Fruit fly (Drosophila melanogaster) whole organism, embryonic: ENCODE results near the gene lute.

Experiments used
- Adf1 ChIP-seq: fragments of 200-800 bp; sonication (Bioruptor generic); IDR thresholded peaks from 2 replicates; pipeline ENCODE4 v1.3.6; 2022; ENCODE audit warnings: missing biosample characterization, missing genetic modification characterization
- CG10147 ChIP-seq: fragments of 200-800 bp; sonication (Bioruptor generic); optimal IDR thresholded peaks from 2 replicates; lab custom pipeline; 2019; ENCODE audit warnings: missing biosample characterization, mild to moderate bottlenecking, missing genetic modification characterization, moderate library complexity
- CG10979 ChIP-seq: fragments of 200-800 bp; sonication (Bioruptor generic); optimal IDR thresholded peaks from 2 replicates; lab custom pipeline; 2018; ENCODE audit warnings: missing biosample characterization, mild to moderate bottlenecking, missing genetic modification characterization, moderate library complexity
- CG11247 ChIP-seq: fragments of 200-800 bp; sonication (Bioruptor generic); IDR thresholded peaks from 2 replicates; pipeline ENCODE4 v1.3.6; 2022; ENCODE audit warnings: missing biosample characterization, missing genetic modification characterization
- CG11504 ChIP-seq: fragments of 200-800 bp; sonication (Bioruptor generic); optimal IDR thresholded peaks from 3 replicates; lab custom pipeline; 2019; ENCODE audit warnings: missing biosample characterization, mild to moderate bottlenecking, missing genetic modification characterization, moderate library complexity
- CG1233 ChIP-seq: fragments of 200-800 bp; sonication (Bioruptor generic); optimal IDR thresholded peaks from 4 replicates; lab custom pipeline; 2018; ENCODE audit warnings: missing biosample characterization, mild to moderate bottlenecking, missing genetic modification characterization
- CG13287 ChIP-seq: fragments of 200-800 bp; sonication (Bioruptor generic); IDR thresholded peaks from 2 replicates; pipeline ENCODE4 v1.3.6; 2022; ENCODE audit warnings: missing biosample characterization, missing genetic modification characterization; ENCODE audit not compliant: partially characterized antibody
- CG13296 ChIP-seq: fragments of 200-800 bp; sonication (Bioruptor generic); optimal IDR thresholded peaks from 3 replicates; lab custom pipeline; 2018; ENCODE audit warnings: missing biosample characterization, mild to moderate bottlenecking, missing genetic modification characterization
- CG13424 ChIP-seq: fragments of 200-800 bp; sonication (Bioruptor generic); optimal IDR thresholded peaks from 2 replicates; lab custom pipeline; 2019; ENCODE audit warnings: missing biosample characterization, mild to moderate bottlenecking, missing genetic modification characterization, moderate library complexity
- CG13894 ChIP-seq: fragments of 200-800 bp; sonication (Bioruptor generic); optimal IDR thresholded peaks from 3 replicates; lab custom pipeline; 2018; ENCODE audit warnings: missing biosample characterization, mild to moderate bottlenecking, missing genetic modification characterization, moderate library complexity
- CG15514 ChIP-seq: fragments of 200-800 bp; sonication (Bioruptor generic); optimal IDR thresholded peaks from 3 replicates; lab custom pipeline; 2017; ENCODE audit warnings: missing biosample characterization, missing genetic modification characterization, mild to moderate bottlenecking, moderate library complexity, missing genetic modification reagents
- CG16863 ChIP-seq: fragments of 200-800 bp; sonication (Bioruptor generic); optimal IDR thresholded peaks from 3 replicates; lab custom pipeline; 2016; ENCODE audit warnings: missing biosample characterization, missing genetic modification characterization
- CG18011 ChIP-seq: fragments of 200-800 bp; sonication (Bioruptor generic); optimal IDR thresholded peaks from 2 replicates; lab custom pipeline; 2017; ENCODE audit warnings: missing biosample characterization, missing genetic modification characterization, mild to moderate bottlenecking, moderate library complexity, missing genotype
- CG18262 ChIP-seq: fragments of 200-800 bp; optimal IDR thresholded peaks from 3 replicates; lab custom pipeline; 2019; ENCODE audit warnings: missing biosample characterization, mild to moderate bottlenecking, missing genetic modification characterization, moderate library complexity
- CG18599 ChIP-seq: fragments of 200-800 bp; sonication (Bioruptor generic); optimal IDR thresholded peaks from 3 replicates; lab custom pipeline; 2017; ENCODE audit warnings: missing biosample characterization, missing genetic modification characterization, mild to moderate bottlenecking, moderate library complexity, missing genetic modification reagents
- CG2120 ChIP-seq: fragments of 200-800 bp; sonication (Bioruptor generic); optimal IDR thresholded peaks from 3 replicates; lab custom pipeline; 2016; ENCODE audit warnings: missing biosample characterization, missing genetic modification characterization
- CG31365 ChIP-seq: fragments of 200-800 bp; sonication (Bioruptor generic); optimal IDR thresholded peaks from 2 replicates; lab custom pipeline; 2018; ENCODE audit warnings: missing biosample characterization, mild to moderate bottlenecking, missing genetic modification characterization
- CG34224 ChIP-seq: fragments of 200-800 bp; sonication (Bioruptor generic); IDR thresholded peaks from 3 replicates; pipeline ENCODE4 v1.3.6; 2022; ENCODE audit warnings: missing biosample characterization, missing genetic modification characterization; ENCODE audit not compliant: partially characterized antibody
- CG3726 ChIP-seq: fragments of 200-800 bp; sonication (Bioruptor generic); IDR thresholded peaks from 3 replicates; pipeline ENCODE4, ENCODE4 v1.3.6; 2022; ENCODE audit warnings: missing biosample characterization, missing genetic modification characterization
- CG5180 ChIP-seq: fragments of 200-800 bp; sonication (Bioruptor generic); optimal IDR thresholded peaks from 3 replicates; lab custom pipeline; 2017; ENCODE audit warnings: missing biosample characterization, missing genetic modification characterization, mild to moderate bottlenecking, moderate library complexity, missing genetic modification reagents
- CG6654 ChIP-seq: fragments of 200-800 bp; sonication (Bioruptor generic); optimal IDR thresholded peaks from 2 replicates; lab custom pipeline; 2017; ENCODE audit warnings: missing biosample characterization, mild to moderate bottlenecking, missing genetic modification characterization
- CG8089 ChIP-seq: fragments of 200-800 bp; sonication (Bioruptor generic); optimal IDR thresholded peaks from 3 replicates; lab custom pipeline; 2016; ENCODE audit warnings: missing biosample characterization, missing genetic modification characterization
- CG8924 ChIP-seq: fragments of 200-800 bp; optimal IDR thresholded peaks from 3 replicates; lab custom pipeline; 2019; ENCODE audit warnings: missing biosample characterization, mild to moderate bottlenecking, missing genetic modification characterization, moderate library complexity
- CG9609 ChIP-seq: fragments of 200-800 bp; sonication (Bioruptor generic); optimal IDR thresholded peaks from 3 replicates; lab custom pipeline; 2016; ENCODE audit warnings: missing biosample characterization, missing genetic modification characterization
- D19A ChIP-seq: fragments of 200-800 bp; optimal IDR thresholded peaks from 3 replicates; lab custom pipeline; 2019; ENCODE audit warnings: missing biosample characterization, mild to moderate bottlenecking, missing genetic modification characterization, moderate library complexity
- Dp ChIP-seq: fragments of 200-800 bp; sonication (Bioruptor generic); optimal IDR thresholded peaks from 2 replicates; lab custom pipeline; 2018; ENCODE audit warnings: missing biosample characterization, mild to moderate bottlenecking, missing genetic modification characterization, moderate library complexity
- Elba2 ChIP-seq: fragments of 200-800 bp; sonication (Bioruptor generic); optimal IDR thresholded peaks from 3 replicates; lab custom pipeline; 2016; ENCODE audit warnings: missing biosample characterization, missing genetic modification characterization
- Hey ChIP-seq: fragments of 200-800 bp; sonication (Bioruptor generic); optimal IDR thresholded peaks from 3 replicates; lab custom pipeline; 2018; ENCODE audit warnings: missing biosample characterization, mild to moderate bottlenecking, missing genetic modification characterization
- NC2β ChIP-seq: fragments of 200-800 bp; sonication (Bioruptor generic); optimal IDR thresholded peaks from 2 replicates; lab custom pipeline; 2016; ENCODE audit warnings: missing biosample characterization, missing genetic modification characterization
- aop ChIP-seq: fragments of 200-800 bp; sonication (Bioruptor generic); IDR thresholded peaks from 2 replicates; pipeline ENCODE4 v1.3.6; 2022; ENCODE audit warnings: missing biosample characterization, missing genetic modification characterization
- ap ChIP-seq: fragments of 200-800 bp; sonication (Bioruptor generic); IDR thresholded peaks from 2 replicates; pipeline ENCODE4 v1.3.6; 2022; ENCODE audit warnings: missing biosample characterization, missing genetic modification characterization
- ash1 ChIP-seq: fragments of 200-800 bp; sonication (Bioruptor generic); optimal IDR thresholded peaks from 2 replicates; lab custom pipeline; 2018; ENCODE audit warnings: missing biosample characterization, mild to moderate bottlenecking, missing genetic modification characterization
- br ChIP-seq: fragments of >200 bp; optimal IDR thresholded peaks from 2 replicates; lab custom pipeline; 2017
- cad ChIP-seq: fragments of >200 bp; optimal IDR thresholded peaks from 2 replicates; lab custom pipeline; 2017; ENCODE audit warnings: missing biosample characterization, missing genetic modification characterization
- chm ChIP-seq: fragments of 200-800 bp; sonication (Bioruptor generic); IDR thresholded peaks from 2 replicates; pipeline ENCODE4 v1.3.6; 2022; ENCODE audit warnings: missing biosample characterization, missing genetic modification characterization
- dpn ChIP-seq, 2 experiments: fragments of 200-800 bp; sonication (Bioruptor generic); optimal IDR thresholded peaks; 3 replicates each; lab custom pipeline; 2016; ENCODE audit warnings: missing biosample characterization in 2 of 2, missing genetic modification characterization in 2 of 2
- dysf ChIP-seq: fragments of 200-800 bp; sonication (Bioruptor generic); IDR thresholded peaks from 3 replicates; pipeline ENCODE4 v1.3.6; 2022; ENCODE audit warnings: missing biosample characterization, missing genetic modification characterization
- fd3F ChIP-seq: fragments of 200-800 bp; sonication (Bioruptor generic); optimal IDR thresholded peaks from 2 replicates; lab custom pipeline; 2018; ENCODE audit warnings: missing biosample characterization, mild to moderate bottlenecking, missing genetic modification characterization, moderate library complexity
- gsb-n ChIP-seq: fragments of 200-800 bp; sonication (Bioruptor generic); optimal IDR thresholded peaks from 3 replicates; lab custom pipeline; 2018; ENCODE audit warnings: missing biosample characterization, mild to moderate bottlenecking, missing genetic modification characterization
- inv ChIP-seq: fragments of 200-800 bp; sonication (Bioruptor generic); IDR thresholded peaks from 2 replicates; pipeline ENCODE4 v1.3.6; 2022; ENCODE audit warnings: missing biosample characterization, missing genetic modification characterization; ENCODE audit not compliant: partially characterized antibody
- pb ChIP-seq: fragments of 200-800 bp; sonication (Bioruptor generic); optimal IDR thresholded peaks from 3 replicates; lab custom pipeline; 2016; ENCODE audit warnings: missing biosample characterization, missing genetic modification characterization
- phol ChIP-seq: fragments of 200-800 bp; sonication (Bioruptor generic); optimal IDR thresholded peaks from 3 replicates; lab custom pipeline; 2018; ENCODE audit warnings: missing biosample characterization, mild to moderate bottlenecking, missing genetic modification characterization, moderate library complexity
- pita ChIP-seq: fragments of 200-800 bp; sonication (Bioruptor generic); optimal IDR thresholded peaks from 2 replicates; lab custom pipeline; 2017; ENCODE audit warnings: missing biosample characterization, mild to moderate bottlenecking, missing genetic modification characterization
- pros ChIP-seq: fragments of 200-800 bp; sonication (Bioruptor generic); optimal IDR thresholded peaks from 3 replicates; lab custom pipeline; 2019; ENCODE audit warnings: missing biosample characterization, mild to moderate bottlenecking, missing genetic modification characterization, moderate library complexity
- psq ChIP-seq: fragments of 200-800 bp; sonication (Bioruptor generic); optimal IDR thresholded peaks from 2 replicates; lab custom pipeline; 2017; ENCODE audit warnings: missing biosample characterization, missing genetic modification characterization
- sna ChIP-seq: fragments of 200-800 bp; sonication (Bioruptor generic); IDR thresholded peaks from 2 replicates; pipeline ENCODE4 v1.3.6; 2022; ENCODE audit warnings: missing biosample characterization, missing genetic modification characterization; ENCODE audit not compliant: partially characterized antibody
- tll ChIP-seq, 2 experiments: fragments of 200-800 bp in 1 of 2; fragments of >200 bp in 1 of 2; sonication (Bioruptor generic) in 1 of 2; optimal IDR thresholded peaks; 2 replicates each; lab custom pipeline; 2017 to 2019; ENCODE audit warnings: missing biosample characterization in 2 of 2, missing genetic modification characterization in 2 of 2, mild to moderate bottlenecking in 1 of 2, moderate library complexity in 1 of 2
- tx ChIP-seq: fragments of 200-800 bp; sonication (Bioruptor generic); optimal IDR thresholded peaks from 2 replicates; lab custom pipeline; 2016; ENCODE audit warnings: missing biosample characterization, missing genetic modification characterization
- unc-4 ChIP-seq: fragments of 200-800 bp; sonication (Bioruptor generic); IDR thresholded peaks from 2 replicates; pipeline ENCODE4 v1.3.6; 2022; ENCODE audit warnings: missing biosample characterization, missing genetic modification characterization; ENCODE audit not compliant: partially characterized antibody

The lute gene

DNA sequence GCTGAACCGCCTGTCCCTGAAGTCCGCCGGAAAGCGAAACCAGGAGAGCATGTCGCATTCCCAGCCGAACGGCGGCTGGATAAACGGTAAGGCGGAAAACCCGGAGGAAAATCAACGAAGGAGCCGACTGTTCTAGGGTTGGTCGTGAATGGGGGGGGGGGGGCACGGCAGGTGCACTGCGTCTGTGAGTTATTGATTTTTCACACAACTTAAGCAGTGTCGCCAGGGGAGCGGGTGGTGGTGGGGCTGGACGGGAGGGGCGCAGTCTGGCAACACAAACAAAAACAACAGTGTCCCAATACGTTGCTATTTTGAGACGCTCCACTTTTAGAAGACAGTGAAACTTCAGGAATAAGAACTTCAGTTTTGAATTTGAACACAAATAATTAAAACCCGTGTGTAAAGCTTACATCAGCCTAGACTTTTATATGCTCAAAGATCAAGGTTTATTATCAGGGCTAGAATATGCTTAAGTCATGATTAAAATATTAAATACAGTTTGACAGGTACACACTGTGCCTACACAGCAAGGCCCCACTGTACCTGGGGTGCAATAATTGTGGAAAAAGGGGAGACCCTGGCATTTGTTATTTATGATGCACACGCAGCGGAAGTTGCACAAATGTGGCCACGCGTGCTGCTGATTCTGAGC is 6.5 kb downstream of the lute start (continued):
- TF ChIP-seq CG15514 (GFP tag; lab: Kevin White, UChicago) (no peak), Dp (no peak), CG31365 (no peak), CG13296 (GFP tag; lab: Kevin White, UChicago) (peak; percentile 1), cad (GFP tag; lab: Kevin White, UChicago) (no peak), CG13287 (no peak), CG10147 (GFP tag; lab: Kevin White, UChicago) (peak; percentile 45), CG11504 (tag; lab: Kevin White, UChicago) (peak; percentile 85), CG3726 (GFP tag; lab: Robert Waterston, UW) (no peak), CG16863 (peak; percentile 36), dysf (peak; percentile 65), CG13894 (tag; lab: Kevin White, UChicago) (no peak), br (lab: Kevin White, UChicago) (no peak), CG2120 (GFP tag; lab: Kevin White, UChicago) (peak; percentile 30), CG8089 (GFP tag; lab: Kevin White, UChicago) (peak; percentile 37), CG5180 (peak; percentile 24), CG13424 (tag; lab: Kevin White, UChicago) (peak; percentile 75), CG1233 (peak; percentile 56), phol (tag; lab: Kevin White, UChicago) (peak; percentile 84), inv (no peak), tll (GFP tag; optimal IDR thresholded peaks at IDR 0.05; lab: Kevin White, UChicago) (no peak), CG18599 (GFP tag; lab: Kevin White, UChicago) (peak; percentile 73), unc-4 (GFP tag; lab: Robert Waterston, UW) (no peak), Elba2 (GFP tag; lab: Kevin White, UChicago) (no peak), pita (GFP tag; lab: Kevin White, UChicago) (no peak), sna (no peak), gsb-n (tag; lab: Kevin White, UChicago) (peak; percentile 57), CG34224 (no peak), Adf1 (GFP tag; lab: Robert Waterston, UW) (no peak), psq (GFP tag; lab: Kevin White, UChicago) (no peak), CG10979 (tag; lab: Kevin White, UChicago) (peak; percentile 80), tx (GFP tag; lab: Kevin White, UChicago) (no peak), dpn (GFP tag; optimal IDR thresholded peaks at IDR 0.05; lab: Kevin White, UChicago) (peak; percentile 6 to 64), pros (GFP tag; lab: Kevin White, UChicago) (no peak), CG9609 (GFP tag; lab: Kevin White, UChicago) (peak; percentile 38), aop (GFP tag; lab: Robert Waterston, UW) (peak; percentile 42; the same call in 1 of the 2 replicates), chm (peak; percentile 81), ash1 (GFP tag; lab: Kevin White, UChicago) (no peak), NC2β (GFP tag; lab: Kevin White, UChicago) (peak; percentile 23), Hey (no peak), CG18262 (tag; lab: Kevin White, UChicago) (peak; percentile 81), D19A (tag; lab: Kevin White, UChicago) (peak; percentile 68), CG6654 (peak; percentile 47), CG11247 (GFP tag; lab: Robert Waterston, UW) (peak; percentile 56; the same call in 1 of the 2 replicates), pb (GFP tag; lab: Kevin White, UChicago) (no peak), CG8924 (peak; percentile 62), CG18011 (GFP tag; lab: Kevin White, UChicago) (peak; percentile 13), ap (GFP tag; lab: Robert Waterston, UW) (peak; percentile 67), fd3F (GFP tag; lab: Kevin White, UChicago) (peak; percentile 11)
